Fruit fly (Drosophila melanogaster): ENCODE data around the gene CG2533.

Gene CG2533

dm6 chrX:11576540-11576939 is 27.5 kb downstream of the CG2533 start, which contains the start of gene CG11695:
Gene CG11695 (plus strand): TSS chrX:11576883.
- no peak for TF ChIP-seq Dll (optimal IDR thresholded peaks at IDR 0.05)
- no peak for TF ChIP-seq CG8478 (optimal IDR thresholded peaks at IDR 0.05)
- no peak for TF ChIP-seq EcR (GFP tag; optimal IDR thresholded peaks at IDR 0.05)
- no peak for TF ChIP-seq usp (GFP tag; optimal IDR thresholded peaks at IDR 0.05)
- no peak for TF ChIP-seq pan (optimal IDR thresholded peaks at IDR 0.05)
- TF ChIP-seq psq (optimal IDR thresholded peaks at IDR 0.05): no peak

dm6 chrX:11573529-11573928 is 30.5 kb downstream of the CG2533 start, which contains the start of gene CG11696:
Gene CG11696 (plus strand): TSS chrX:11573731.
- TF ChIP-seq Dll (optimal IDR thresholded peaks at IDR 0.05): no peak
- no peak for TF ChIP-seq psq (optimal IDR thresholded peaks at IDR 0.05)
- TF ChIP-seq usp (GFP tag; optimal IDR thresholded peaks at IDR 0.05): no peak
- no peak for TF ChIP-seq EcR (GFP tag; optimal IDR thresholded peaks at IDR 0.05)
- TF ChIP-seq CG8478 (optimal IDR thresholded peaks at IDR 0.05): no peak
- TF ChIP-seq pan (optimal IDR thresholded peaks at IDR 0.05): no peak

- no peak for TF ChIP-seq Dll (optimal IDR thresholded peaks at IDR 0.05)
- no peak for TF ChIP-seq psq (optimal IDR thresholded peaks at IDR 0.05)
- TF ChIP-seq EcR (GFP tag; optimal IDR thresholded peaks at IDR 0.05): no peak
- no peak for TF ChIP-seq usp (GFP tag; optimal IDR thresholded peaks at IDR 0.05)
- TF ChIP-seq CG8478 (optimal IDR thresholded peaks at IDR 0.05): no peak
Measured at dm6 chrX:11572270-11572914, 31.6 kb downstream of the CG2533 start, which contains the start of the genes Kmn1 and Reepl1. Gene Kmn1 (minus strand): TSS chrX:11572442. Gene Reepl1 (plus strand): TSS chrX:11572707.

dm6 chrX:11569956-11570695 is 33.9 kb downstream of the CG2533 start, which contains the start of the genes Polr2A and CG11699:
Gene Polr2A (minus strand): TSS chrX:11570326.
Gene CG11699 (plus strand): TSS chrX:11570621.
- no peak for TF ChIP-seq Dll (optimal IDR thresholded peaks at IDR 0.05)
- TF ChIP-seq usp (GFP tag; optimal IDR thresholded peaks at IDR 0.05): no peak
- TF ChIP-seq EcR (GFP tag; optimal IDR thresholded peaks at IDR 0.05): no peak
- no peak for TF ChIP-seq psq (optimal IDR thresholded peaks at IDR 0.05)
- no peak for TF ChIP-seq CG8478 (optimal IDR thresholded peaks at IDR 0.05)
- TF ChIP-seq pan (optimal IDR thresholded peaks at IDR 0.05): no peak

dm6 chrX:11561450-11562040 is 42.4 kb downstream of the CG2533 start, which contains the start of gene PGRP-SA:
Gene PGRP-SA (plus strand): TSS chrX:11561643.
- no peak for TF ChIP-seq usp (GFP tag; optimal IDR thresholded peaks at IDR 0.05)
- no peak for TF ChIP-seq CG8478 (optimal IDR thresholded peaks at IDR 0.05)
- no peak for TF ChIP-seq Dll (optimal IDR thresholded peaks at IDR 0.05)
- TF ChIP-seq EcR (GFP tag; optimal IDR thresholded peaks at IDR 0.05): no peak
- no peak for TF ChIP-seq psq (optimal IDR thresholded peaks at IDR 0.05)
- TF ChIP-seq pan (optimal IDR thresholded peaks at IDR 0.05): no peak

dm6 chrX:11559728-11560724 is 44.0 kb downstream of the CG2533 start:
- TF ChIP-seq Dll (optimal IDR thresholded peaks at IDR 0.05) (no peak), pan (optimal IDR thresholded peaks at IDR 0.05) (peak; percentile 73), usp (GFP tag; optimal IDR thresholded peaks at IDR 0.05) (no peak)

dm6 chrX:11558389-11558908 is 45.5 kb downstream of the CG2533 start, which contains the start of gene CG1572:
Gene CG1572 (minus strand): TSS chrX:11558654.
- peak; percentile 90 for TF ChIP-seq pan (optimal IDR thresholded peaks at IDR 0.05)
- no peak for TF ChIP-seq CG8478 (optimal IDR thresholded peaks at IDR 0.05)

dm6 chrX:11556774-11557173 is 47.2 kb downstream of the CG2533 start:
- no peak for TF ChIP-seq psq (optimal IDR thresholded peaks at IDR 0.05)
- TF ChIP-seq CG8478 (optimal IDR thresholded peaks at IDR 0.05): no peak
- no peak for TF ChIP-seq Dll (optimal IDR thresholded peaks at IDR 0.05)
- no peak for TF ChIP-seq usp (GFP tag; optimal IDR thresholded peaks at IDR 0.05)
- no peak for TF ChIP-seq pan (optimal IDR thresholded peaks at IDR 0.05)
- no peak for TF ChIP-seq EcR (GFP tag; optimal IDR thresholded peaks at IDR 0.05)

- TF ChIP-seq CG8478 (optimal IDR thresholded peaks at IDR 0.05) (no peak), psq (optimal IDR thresholded peaks at IDR 0.05) (no peak), usp (GFP tag; optimal IDR thresholded peaks at IDR 0.05) (no peak), Dll (optimal IDR thresholded peaks at IDR 0.05) (no peak), pan (optimal IDR thresholded peaks at IDR 0.05) (no peak), EcR (GFP tag; optimal IDR thresholded peaks at IDR 0.05) (no peak)
Measured at dm6 chrX:11555070-11555469, 48.9 kb downstream of the CG2533 start.
